Worm (Caenorhabditis elegans) whole organism, late embryonic: Measurements from ENCODE around the gene prdx-6.

Experiments
- C08G9.2 ChIP-seq: sonication (generic microtip); optimal IDR thresholded peaks from 2 replicates; lab custom pipeline; 2016; ENCODE audit warnings: mild to moderate bottlenecking, missing genetic modification characterization, moderate library complexity, missing compliant biosample characterization
- F13H6.1 ChIP-seq: sonication (generic microtip); optimal IDR thresholded peaks from 2 replicates; lab custom pipeline; 2016; ENCODE audit warnings: missing genetic modification characterization, missing compliant biosample characterization
- K02D7.2 ChIP-seq: sonication (generic microtip); optimal IDR thresholded peaks from 2 replicates; lab custom pipeline; 2017; ENCODE audit warnings: mild to moderate bottlenecking, missing genetic modification characterization, missing compliant biosample characterization
- ahr-1 ChIP-seq: sonication (generic microtip); optimal IDR thresholded peaks from 2 replicates; lab custom pipeline; 2016; ENCODE audit warnings: missing genetic modification characterization, missing compliant biosample characterization
- ama-1 ChIP-seq: fragments of 150-350 bp; optimal IDR thresholded peaks from 2 replicates; lab custom pipeline; 2014
- ceh-19 ChIP-seq: fragments of 200-800 bp; sonication (Bioruptor generic); optimal IDR thresholded peaks from 2 replicates; lab custom pipeline; 2018; ENCODE audit warnings: mild to moderate bottlenecking, missing genetic modification characterization, missing compliant biosample characterization
- ceh-2 ChIP-seq: sonication (generic microtip); optimal IDR thresholded peaks from 2 replicates; lab custom pipeline; 2016; ENCODE audit warnings: missing genotype, missing genetic modification characterization, missing compliant biosample characterization
- ceh-22 ChIP-seq: sonication (generic microtip); optimal IDR thresholded peaks from 2 replicates; lab custom pipeline; 2017; ENCODE audit warnings: missing biosample characterization, missing genetic modification characterization
- ceh-30 ChIP-seq: fragments of 150-350 bp; optimal IDR thresholded peaks from 2 replicates; lab custom pipeline; 2014; ENCODE audit warnings: missing biosample characterization, missing genetic modification characterization
- ceh-31 ChIP-seq: sonication (generic microtip); optimal IDR thresholded peaks from 2 replicates; lab custom pipeline; 2016; ENCODE audit warnings: missing genetic modification characterization, missing compliant biosample characterization
- ceh-34 ChIP-seq: sonication (generic microtip); optimal IDR thresholded peaks from 2 replicates; lab custom pipeline; 2016; ENCODE audit warnings: mild to moderate bottlenecking, missing genetic modification characterization, missing compliant biosample characterization
- ceh-45 ChIP-seq: fragments of 200-800 bp; sonication (Bioruptor generic); IDR thresholded peaks from 2 replicates; pipeline ENCODE4 v1.3.6; 2022; ENCODE audit warnings: missing genetic modification reagents, missing genetic modification characterization, missing compliant biosample characterization
- ceh-48 ChIP-seq: sonication (generic microtip); optimal IDR thresholded peaks from 2 replicates; lab custom pipeline; 2016; ENCODE audit warnings: missing genetic modification characterization, inconsistent platforms, missing compliant biosample characterization
- ceh-9 ChIP-seq: sonication (generic microtip); optimal IDR thresholded peaks from 2 replicates; lab custom pipeline; 2016; ENCODE audit warnings: mild to moderate bottlenecking, missing genetic modification characterization, inconsistent platforms, missing compliant biosample characterization
- che-1 ChIP-seq: sonication (generic microtip); optimal IDR thresholded peaks from 2 replicates; lab custom pipeline; 2016; ENCODE audit warnings: mild to moderate bottlenecking, missing genetic modification characterization, missing compliant biosample characterization
- dve-1 ChIP-seq: sonication (generic microtip); optimal IDR thresholded peaks from 2 replicates; lab custom pipeline; 2017; ENCODE audit warnings: antibody characterized with exemption, mild to moderate bottlenecking, missing genetic modification characterization, missing compliant biosample characterization
- elt-2 ChIP-seq: sonication (generic microtip); optimal IDR thresholded peaks from 2 replicates; lab custom pipeline; 2016; ENCODE audit warnings: missing genetic modification reagents, missing genetic modification characterization, missing compliant biosample characterization
- elt-4 ChIP-seq: sonication (generic microtip); optimal IDR thresholded peaks from 2 replicates; lab custom pipeline; 2016; ENCODE audit warnings: missing genetic modification characterization, missing compliant biosample characterization
- ets-4 ChIP-seq: sonication (generic microtip); optimal IDR thresholded peaks from 2 replicates; lab custom pipeline; 2016; ENCODE audit warnings: missing genetic modification characterization, missing compliant biosample characterization
- eyg-1 ChIP-seq: sonication (generic microtip); optimal IDR thresholded peaks from 2 replicates; lab custom pipeline; 2016; ENCODE audit warnings: missing genotype, missing genetic modification characterization, missing compliant biosample characterization
- fkh-6 ChIP-seq: sonication (generic microtip); optimal IDR thresholded peaks from 2 replicates; lab custom pipeline; 2016; ENCODE audit warnings: missing genetic modification characterization, missing compliant biosample characterization
- gmeb-2 ChIP-seq: sonication (generic microtip); optimal IDR thresholded peaks from 2 replicates; lab custom pipeline; 2016; ENCODE audit warnings: missing genetic modification characterization, inconsistent platforms, missing compliant biosample characterization
- hlh-13 ChIP-seq: fragments of 200-800 bp; sonication (Bioruptor generic); optimal IDR thresholded peaks from 2 replicates; lab custom pipeline; 2018; ENCODE audit warnings: mild to moderate bottlenecking, missing genetic modification characterization, missing compliant biosample characterization
- hlh-15 ChIP-seq: sonication (generic microtip); optimal IDR thresholded peaks from 2 replicates; lab custom pipeline; 2016; ENCODE audit warnings: missing genetic modification characterization, missing compliant biosample characterization
- hlh-30 ChIP-seq: sonication (generic microtip); optimal IDR thresholded peaks from 2 replicates; lab custom pipeline; 2017; ENCODE audit warnings: antibody characterized with exemption, missing genetic modification characterization, missing compliant biosample characterization; ENCODE audit not compliant: insufficient read depth
- hlh-6 ChIP-seq: sonication (generic microtip); optimal IDR thresholded peaks from 2 replicates; lab custom pipeline; 2016; ENCODE audit warnings: missing genotype, missing genetic modification characterization, missing compliant biosample characterization
- lim-6 ChIP-seq: sonication (generic microtip); optimal IDR thresholded peaks from 2 replicates; lab custom pipeline; 2016; ENCODE audit warnings: missing genetic modification characterization, missing compliant biosample characterization
- madf-2 ChIP-seq: sonication (generic microtip); optimal IDR thresholded peaks from 2 replicates; lab custom pipeline; 2017; ENCODE audit warnings: missing genetic modification characterization, missing compliant biosample characterization
- mec-3 ChIP-seq: sonication (generic microtip); optimal IDR thresholded peaks from 2 replicates; lab custom pipeline; 2016; ENCODE audit warnings: borderline replicate concordance, missing genetic modification characterization, missing compliant biosample characterization
- nfya-1 ChIP-seq: sonication (generic microtip); optimal IDR thresholded peaks from 2 replicates; lab custom pipeline; 2017; ENCODE audit warnings: missing genetic modification characterization, mild to moderate bottlenecking, missing compliant biosample characterization, antibody characterized with exemption, moderate library complexity
- nhr-11 ChIP-seq: fragments of 150-350 bp; optimal IDR thresholded peaks from 2 replicates; lab custom pipeline; 2014; ENCODE audit warnings: missing biosample characterization, missing genetic modification characterization
- nhr-232 ChIP-seq: sonication (generic microtip); optimal IDR thresholded peaks from 2 replicates; lab custom pipeline; 2016; ENCODE audit warnings: missing genetic modification characterization, missing compliant biosample characterization
- npax-4 ChIP-seq: sonication (generic microtip); optimal IDR thresholded peaks from 2 replicates; lab custom pipeline; 2016; ENCODE audit warnings: missing genetic modification characterization, missing compliant biosample characterization
- odd-2 ChIP-seq: sonication (generic microtip); optimal IDR thresholded peaks from 2 replicates; lab custom pipeline; 2017; ENCODE audit warnings: antibody characterized with exemption, mild to moderate bottlenecking, missing genetic modification characterization, missing compliant biosample characterization
- pat-9 ChIP-seq: fragments of 200-800 bp; sonication (Bioruptor generic); optimal IDR thresholded peaks from 2 replicates; lab custom pipeline; 2018; ENCODE audit warnings: mild to moderate bottlenecking, missing genetic modification characterization, moderate library complexity, missing compliant biosample characterization
- pax-1 ChIP-seq: fragments of 150-350 bp; optimal IDR thresholded peaks from 2 replicates; lab custom pipeline; 2014; ENCODE audit warnings: missing biosample characterization, missing genetic modification characterization
- rnt-1 ChIP-seq: sonication (generic microtip); optimal IDR thresholded peaks from 2 replicates; lab custom pipeline; 2016; ENCODE audit warnings: missing genetic modification characterization, missing compliant biosample characterization
- sox-2 ChIP-seq: fragments of 200-800 bp; sonication (Bioruptor generic); IDR thresholded peaks from 2 replicates; pipeline ENCODE4 v1.3.6; 2022; ENCODE audit warnings: missing genetic modification reagents, missing genetic modification characterization, missing compliant biosample characterization
- tbx-7 ChIP-seq: sonication (generic microtip); optimal IDR thresholded peaks from 2 replicates; lab custom pipeline; 2016; ENCODE audit warnings: missing genotype, missing genetic modification characterization, missing compliant biosample characterization
- ttx-3 ChIP-seq: sonication (generic microtip); optimal IDR thresholded peaks from 2 replicates; lab custom pipeline; 2016; ENCODE audit warnings: missing genetic modification reagents, missing genetic modification characterization, missing compliant biosample characterization
- unc-3 ChIP-seq, 2 experiments: fragments of 200-800 bp in 1 of 2; sonication (Bioruptor generic) in 1 of 2; sonication (generic microtip) in 1 of 2; conservative IDR thresholded peaks in 1 of 2; optimal IDR thresholded peaks in 1 of 2; 2 replicates each; pipeline versions ENCODE4 v1.3.6 to Lab custom; 2016 to 2022; ENCODE audit warnings: missing compliant biosample characterization in 2 of 2, missing genetic modification characterization in 2 of 2, missing genetic modification reagents in 1 of 2
- unc-42 ChIP-seq: sonication (generic microtip); optimal IDR thresholded peaks from 2 replicates; lab custom pipeline; 2016; ENCODE audit warnings: missing genotype, missing genetic modification characterization, missing compliant biosample characterization
- unc-55 ChIP-seq: sonication (generic microtip); optimal IDR thresholded peaks from 2 replicates; lab custom pipeline; 2017; ENCODE audit warnings: missing biosample characterization, missing genetic modification reagents, missing genetic modification characterization
- unc-86 ChIP-seq: sonication (generic microtip); optimal IDR thresholded peaks from 2 replicates; lab custom pipeline; 2016; ENCODE audit warnings: missing genetic modification characterization, missing compliant biosample characterization
- zip-5 ChIP-seq: sonication (generic microtip); optimal IDR thresholded peaks from 2 replicates; lab custom pipeline; 2016; ENCODE audit warnings: missing genetic modification characterization, missing compliant biosample characterization
- ztf-16 ChIP-seq: sonication (generic microtip); optimal IDR thresholded peaks from 2 replicates; lab custom pipeline; 2017; ENCODE audit warnings: missing genetic modification characterization, missing compliant biosample characterization

The prdx-6 gene

DNA sequence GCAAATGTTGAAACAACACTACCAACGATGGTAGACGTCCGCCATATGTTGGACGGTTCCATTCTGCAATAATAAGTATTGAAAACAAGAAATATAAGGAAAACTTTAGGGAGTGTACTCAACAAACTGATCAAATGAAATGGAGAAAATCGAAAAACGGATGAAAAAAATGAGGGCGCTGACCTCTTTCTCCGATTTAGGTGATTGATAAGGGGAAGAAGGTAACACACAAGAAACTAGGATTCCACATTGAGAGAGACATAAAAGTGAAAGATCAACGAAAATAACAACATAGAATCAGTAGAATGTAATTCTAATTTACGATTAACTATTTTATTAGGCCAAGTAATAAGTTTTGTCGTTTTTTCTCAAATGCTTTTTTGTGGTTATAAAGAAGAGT is 40.8 kb downstream of the prdx-6 start, which contains the start of gene dpy-9:
Gene dpy-9 (minus strand): TSS at position 63 of the 400 bp plus-strand sequence.
- no peak for TF ChIP-seq hlh-30 (tag; lab: Kevin White, UChicago)
- no peak for TF ChIP-seq zip-5 (tag; lab: Kevin White, UChicago)
- TF ChIP-seq gmeb-2, result no peak
- TF ChIP-seq ceh-9, result no peak
- TF ChIP-seq ceh-2, result no peak
- no peak for TF ChIP-seq elt-4 (tag; lab: Kevin White, UChicago)
- TF ChIP-seq nfya-1, result no peak
- TF ChIP-seq ceh-34 (tag; lab: Kevin White, UChicago), result no peak
- no peak for TF ChIP-seq nhr-11 (tag; lab: Kevin White, UChicago)
- no peak for TF ChIP-seq ceh-22 (tag; lab: Kevin White, UChicago)
- no peak for TF ChIP-seq C08G9.2
- no peak for TF ChIP-seq ets-4 (tag; lab: Kevin White, UChicago)
- no peak for TF ChIP-seq npax-4
- no peak for TF ChIP-seq che-1 (tag; lab: Kevin White, UChicago)
- TF ChIP-seq elt-2, result no peak
- no peak for TF ChIP-seq ceh-19 (GFP tag; lab: Kevin White, UChicago)
- TF ChIP-seq tbx-7 (tag; lab: Kevin White, UChicago), result no peak
- TF ChIP-seq F13H6.1 (tag; lab: Kevin White, UChicago), result no peak
- TF ChIP-seq, all 69 proteins: peak for 0

ce11 chrIV:261607-262006 is 43.3 kb downstream of the prdx-6 start, which contains the start of gene pqbp-1.1:
pqbp-1.1 (minus strand) TSS chrIV:261683.
- TF ChIP-seq zip-5 (tag; lab: Kevin White, UChicago) (no peak), sox-2 (no peak), rnt-1 (tag; lab: Kevin White, UChicago) (no peak), unc-42 (tag; lab: Kevin White, UChicago) (peak; percentile 88), pax-1 (peak; percentile 48), eyg-1 (tag; lab: Kevin White, UChicago) (no peak), nhr-232 (tag; lab: Kevin White, UChicago) (no peak), ama-1 (no peak), elt-2 (peak; percentile 6), dve-1 (tag; lab: Kevin White, UChicago) (no peak), npax-4 (no peak), ceh-48 (tag; lab: Kevin White, UChicago) (peak; percentile 42), odd-2 (tag; lab: Kevin White, UChicago) (no peak), elt-4 (tag; lab: Kevin White, UChicago) (no peak), K02D7.2 (tag; lab: Kevin White, UChicago) (no peak), gmeb-2 (no peak), F13H6.1 (tag; lab: Kevin White, UChicago) (no peak), ttx-3 (tag; lab: Kevin White, UChicago) (no peak), ceh-31 (tag; lab: Kevin White, UChicago) (no peak), hlh-6 (tag; lab: Kevin White, UChicago) (no peak)

DNA sequence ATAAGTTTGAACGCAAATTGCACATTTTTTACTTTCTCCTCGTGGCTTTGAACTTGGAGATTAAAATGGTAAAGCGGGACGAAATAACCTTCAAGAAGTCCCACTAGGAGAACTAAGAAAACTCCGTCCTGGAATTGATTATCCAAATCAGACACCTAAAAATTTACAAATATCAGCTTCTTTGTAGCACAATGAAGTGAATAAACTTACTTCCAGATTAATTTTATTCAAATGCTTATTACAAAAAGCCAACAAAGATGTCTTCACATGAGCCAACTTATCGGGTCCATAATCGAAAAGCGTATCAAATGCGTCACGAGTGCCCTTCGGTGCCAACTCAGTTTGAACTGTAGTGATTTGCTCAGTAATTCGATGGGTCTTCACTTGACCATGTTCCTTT is 44.1 kb downstream of the prdx-6 start:
- no peak for TF ChIP-seq eyg-1 (tag; lab: Kevin White, UChicago)
- no peak for TF ChIP-seq fkh-6 (tag; lab: Kevin White, UChicago)
- TF ChIP-seq ceh-45, result no peak
- TF ChIP-seq ztf-16, result no peak
- TF ChIP-seq dve-1 (tag; lab: Kevin White, UChicago), result no peak
- TF ChIP-seq ceh-9, result no peak
- no peak for TF ChIP-seq zip-5 (tag; lab: Kevin White, UChicago)
- TF ChIP-seq madf-2 (tag; lab: Kevin White, UChicago), result no peak
- TF ChIP-seq ama-1, result no peak
- TF ChIP-seq odd-2 (tag; lab: Kevin White, UChicago), result no peak

DNA sequence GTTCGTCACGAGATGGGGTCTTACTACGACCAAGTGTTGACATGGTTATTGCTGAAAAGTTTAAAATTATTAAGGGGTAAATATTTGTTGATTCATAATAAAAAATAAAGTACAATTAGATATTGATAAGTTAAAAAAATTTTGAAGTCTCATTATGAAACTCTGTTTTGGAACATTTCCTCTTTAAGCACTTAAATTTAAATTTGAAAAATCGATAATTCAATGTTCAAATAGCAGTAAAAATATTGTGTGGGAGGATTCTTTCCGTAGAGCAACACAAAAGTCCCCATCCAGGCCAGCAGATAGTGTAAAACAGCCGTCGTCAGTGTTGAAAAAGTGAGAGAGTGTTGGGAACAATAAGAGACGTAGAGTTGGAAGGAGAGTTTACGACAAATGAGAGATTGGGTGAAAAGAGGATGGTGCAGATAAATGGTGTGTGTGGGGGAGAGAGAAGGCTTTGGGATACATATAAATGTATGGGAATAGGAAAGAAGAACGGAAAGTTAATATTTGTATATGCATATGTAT is 45.9 kb downstream of the prdx-6 start, which contains the start of gene pat-6:
Gene pat-6 (minus strand): TSS at position 51 of the 528 bp plus-strand sequence.
- no peak for TF ChIP-seq unc-42 (tag; lab: Kevin White, UChicago)
- no peak for TF ChIP-seq ahr-1 (tag; lab: Kevin White, UChicago)
- TF ChIP-seq unc-86, result no peak
- no peak for TF ChIP-seq ceh-48 (tag; lab: Kevin White, UChicago)
- no peak for TF ChIP-seq hlh-13 (GFP tag; lab: Kevin White, UChicago)
- no peak for TF ChIP-seq gmeb-2
- no peak for TF ChIP-seq hlh-15 (tag; lab: Kevin White, UChicago)
- TF ChIP-seq ceh-34 (tag; lab: Kevin White, UChicago), result no peak
- TF ChIP-seq unc-55 (GFP tag; lab: Kevin White, UChicago), result peak; percentile 42
- no peak for TF ChIP-seq ets-4 (tag; lab: Kevin White, UChicago)
- no peak for TF ChIP-seq ceh-30 (tag; lab: Kevin White, UChicago)
- TF ChIP-seq pat-9 (tag; lab: Kevin White, UChicago), result no peak
- no peak for TF ChIP-seq mec-3 (tag; lab: Kevin White, UChicago)
- no peak for TF ChIP-seq lim-6
- no peak for TF ChIP-seq ceh-9
- no peak for TF ChIP-seq nhr-232 (tag; lab: Kevin White, UChicago)
- peak; percentile 1 for TF ChIP-seq pax-1
- peak; percentile 36 for TF ChIP-seq ceh-31 (tag; lab: Kevin White, UChicago)
- TF ChIP-seq unc-3 (GFP tag; conservative IDR thresholded peaks at IDR 0.05; lab: Robert Waterston, UW), result no peak
- TF ChIP-seq unc-3 (tag; optimal IDR thresholded peaks at IDR 0.05; lab: Kevin White, UChicago), result no peak
- no peak for TF ChIP-seq che-1 (tag; lab: Kevin White, UChicago)
